Fruit fly (Drosophila melanogaster) whole organism, embryonic: ENCODE data around the gene Rab30.
A peak's percentile ranks its signal among the peaks of the same experiment; 100 is the strongest.

Source experiments
- ATbp ChIP-seq: fragments of 200-800 bp; sonication (Bioruptor generic); optimal IDR thresholded peaks from 2 replicates; lab custom pipeline; 2017; ENCODE audit warnings: missing biosample characterization, mild to moderate bottlenecking, missing genetic modification characterization, missing genetic modification reagents
- Antp ChIP-seq: fragments of 200-800 bp; sonication (Bioruptor generic); optimal IDR thresholded peaks from 3 replicates; lab custom pipeline; 2016; ENCODE audit warnings: missing biosample characterization, missing genetic modification characterization
- CG10959 ChIP-seq: fragments of 200-800 bp; sonication (Bioruptor generic); IDR thresholded peaks from 2 replicates; pipeline ENCODE4 v1.3.6; 2022; ENCODE audit warnings: missing biosample characterization, missing genetic modification characterization
- CG11560 ChIP-seq: fragments of 200-800 bp; sonication (Bioruptor generic); IDR thresholded peaks from 3 replicates; pipeline ENCODE4 v1.3.6; 2022; ENCODE audit warnings: missing biosample characterization, missing genetic modification characterization
- CG11695 ChIP-seq: fragments of 200-800 bp; sonication (Bioruptor generic); IDR thresholded peaks from 3 replicates; pipeline ENCODE4 v1.3.6; 2022; ENCODE audit warnings: missing biosample characterization, missing genetic modification characterization
- CG12219 ChIP-seq: fragments of 200-800 bp; sonication (Bioruptor generic); optimal IDR thresholded peaks from 3 replicates; lab custom pipeline; 2018; ENCODE audit warnings: missing biosample characterization, mild to moderate bottlenecking, missing genetic modification characterization
- CG12391 ChIP-seq: fragments of 200-800 bp; sonication (Bioruptor generic); optimal IDR thresholded peaks from 3 replicates; lab custom pipeline; 2018; ENCODE audit warnings: missing biosample characterization, mild to moderate bottlenecking, missing genetic modification characterization, moderate library complexity
- CG12942 ChIP-seq: fragments of 200-800 bp; sonication (Bioruptor generic); optimal IDR thresholded peaks from 3 replicates; lab custom pipeline; 2016; ENCODE audit warnings: missing biosample characterization, missing genetic modification characterization
- CG13287 ChIP-seq: fragments of 200-800 bp; sonication (Bioruptor generic); IDR thresholded peaks from 2 replicates; pipeline ENCODE4 v1.3.6; 2022; ENCODE audit warnings: missing biosample characterization, missing genetic modification characterization; ENCODE audit not compliant: partially characterized antibody
- CG14050 ChIP-seq: fragments of 200-800 bp; sonication (Bioruptor generic); IDR thresholded peaks from 3 replicates; pipeline ENCODE4 v1.3.6; 2022; ENCODE audit warnings: missing biosample characterization, missing genetic modification characterization
- CG18262 ChIP-seq: fragments of 200-800 bp; optimal IDR thresholded peaks from 3 replicates; lab custom pipeline; 2019; ENCODE audit warnings: missing biosample characterization, mild to moderate bottlenecking, missing genetic modification characterization, moderate library complexity
- CG2678 ChIP-seq: fragments of 200-800 bp; sonication (Bioruptor generic); optimal IDR thresholded peaks from 3 replicates; lab custom pipeline; 2019; ENCODE audit warnings: missing biosample characterization, mild to moderate bottlenecking, missing genetic modification characterization, moderate library complexity
- CG43689 ChIP-seq: fragments of 200-800 bp; sonication (Bioruptor generic); IDR thresholded peaks from 2 replicates; pipeline ENCODE4 v1.3.6; 2022; ENCODE audit warnings: missing biosample characterization, missing genetic modification characterization
- CG4730 ChIP-seq: fragments of 200-800 bp; sonication (Bioruptor generic); IDR thresholded peaks from 2 replicates; pipeline ENCODE4 v1.3.6; 2022; ENCODE audit warnings: missing biosample characterization, missing genetic modification characterization
- CG7271 ChIP-seq: fragments of 200-800 bp; sonication (Bioruptor generic); optimal IDR thresholded peaks from 2 replicates; lab custom pipeline; 2018; ENCODE audit warnings: missing biosample characterization, mild to moderate bottlenecking, missing genetic modification characterization, moderate library complexity
- CG8290 ChIP-seq, 3 experiments: fragments of 200-800 bp; sonication (Bioruptor generic); optimal IDR thresholded peaks; 2 replicates each; lab custom pipeline; 2016 to 2019; ENCODE audit warnings: missing biosample characterization in 3 of 3, missing genetic modification characterization in 3 of 3, mild to moderate bottlenecking in 2 of 3, moderate library complexity in 1 of 3
- CG9727 ChIP-seq: fragments of 200-800 bp; sonication (Bioruptor generic); optimal IDR thresholded peaks from 3 replicates; lab custom pipeline; 2017; ENCODE audit warnings: missing biosample characterization, mild to moderate bottlenecking, missing genetic modification characterization
- CG9876 ChIP-seq: fragments of 200-800 bp; sonication (Bioruptor generic); optimal IDR thresholded peaks from 2 replicates; lab custom pipeline; 2016; ENCODE audit warnings: missing biosample characterization, missing genetic modification characterization
- Fer1 ChIP-seq: fragments of 200-800 bp; sonication (Bioruptor generic); optimal IDR thresholded peaks from 2 replicates; lab custom pipeline; 2017; ENCODE audit warnings: missing biosample characterization, mild to moderate bottlenecking, missing genetic modification characterization
- Lhr ChIP-seq: fragments of 200-800 bp; sonication (Bioruptor generic); optimal IDR thresholded peaks from 3 replicates; lab custom pipeline; 2017; ENCODE audit warnings: mild to moderate bottlenecking, missing biosample characterization, missing genetic modification reagents, missing genetic modification characterization
- MBD-R2 ChIP-seq: fragments of 200-800 bp; sonication (Bioruptor generic); IDR thresholded peaks from 2 replicates; pipeline ENCODE4 v1.3.6; 2022; ENCODE audit warnings: missing biosample characterization, missing genetic modification characterization
- Nf-YA ChIP-seq: fragments of 200-800 bp; sonication (Bioruptor generic); IDR thresholded peaks from 2 replicates; pipeline ENCODE4 v1.3.6; 2022; ENCODE audit warnings: missing biosample characterization, missing genetic modification characterization
- Oaz ChIP-seq: fragments of 200-800 bp; sonication (Bioruptor generic); IDR thresholded peaks from 2 replicates; pipeline ENCODE4 v1.3.6; 2022; ENCODE audit warnings: missing biosample characterization, missing genetic modification characterization
- Pdp1 ChIP-seq, 2 experiments: fragments of 200-800 bp; sonication (Bioruptor generic); optimal IDR thresholded peaks; 3 replicates each; lab custom pipeline; 2016; ENCODE audit warnings: missing biosample characterization in 2 of 2, missing genetic modification characterization in 2 of 2, mild to moderate bottlenecking in 1 of 2, moderate library complexity in 1 of 2
- Rfx ChIP-seq: fragments of 200-800 bp; sonication (Bioruptor generic); IDR thresholded peaks from 2 replicates; pipeline ENCODE4 v1.3.6; 2022; ENCODE audit warnings: missing biosample characterization, missing genetic modification characterization
- Xbp1 ChIP-seq: fragments of 200-800 bp; sonication (Bioruptor generic); optimal IDR thresholded peaks from 3 replicates; lab custom pipeline; 2016; ENCODE audit warnings: missing biosample characterization, mild to moderate bottlenecking, missing genetic modification characterization
- ase ChIP-seq: fragments of 200-800 bp; sonication (Bioruptor generic); IDR thresholded peaks from 3 replicates; pipeline ENCODE4 v1.3.6; 2022; ENCODE audit warnings: missing biosample characterization, missing genetic modification characterization
- ato ChIP-seq: fragments of 200-800 bp; sonication (Bioruptor generic); IDR thresholded peaks from 2 replicates; pipeline ENCODE4 v1.3.6; 2022; ENCODE audit warnings: missing biosample characterization, missing genetic modification characterization; ENCODE audit not compliant: partially characterized antibody
- chinmo ChIP-seq: fragments of 200-800 bp; sonication (Bioruptor generic); IDR thresholded peaks from 4 replicates; pipeline ENCODE4 v1.3.6; 2022; ENCODE audit warnings: missing biosample characterization, missing genetic modification characterization; ENCODE audit not compliant: partially characterized antibody
- danr ChIP-seq: fragments of 200-800 bp; sonication (Bioruptor generic); IDR thresholded peaks from 2 replicates; pipeline ENCODE4 v1.3.6; 2022; ENCODE audit warnings: missing biosample characterization, missing genetic modification characterization
- en ChIP-seq: fragments of 200-800 bp; sonication (Bioruptor generic); optimal IDR thresholded peaks from 2 replicates; lab custom pipeline; 2016; ENCODE audit warnings: missing biosample characterization, missing genetic modification characterization
- eve ChIP-seq, 2 experiments: fragments of >200 bp; optimal IDR thresholded peaks; 2 replicates each; lab custom pipeline; 2017; ENCODE audit warnings: missing biosample characterization in 2 of 2, missing genetic modification characterization in 2 of 2
- fu2 ChIP-seq: fragments of 200-800 bp; sonication (Bioruptor generic); optimal IDR thresholded peaks from 2 replicates; lab custom pipeline; 2016; ENCODE audit warnings: missing biosample characterization, missing genetic modification characterization
- jing ChIP-seq: fragments of 200-800 bp; sonication (Bioruptor generic); optimal IDR thresholded peaks from 2 replicates; lab custom pipeline; 2018; ENCODE audit warnings: missing biosample characterization, mild to moderate bottlenecking, missing genetic modification characterization
- ken ChIP-seq: fragments of 200-800 bp; sonication (Bioruptor generic); IDR thresholded peaks from 3 replicates; pipeline ENCODE4 v1.3.6; 2022; ENCODE audit warnings: missing biosample characterization, missing genetic modification characterization
- lov ChIP-seq, 2 experiments: fragments of 200-800 bp in 1 of 2; fragments of >200 bp in 1 of 2; sonication (Bioruptor generic) in 1 of 2; IDR thresholded peaks in 1 of 2; optimal IDR thresholded peaks in 1 of 2; 2 replicates in 1 of 2; 3 replicates in 1 of 2; pipeline versions ENCODE4 v1.3.6 to Lab custom; 2017 to 2022; ENCODE audit warnings: missing biosample characterization in 1 of 2, missing genetic modification characterization in 1 of 2
- nerfin-1 ChIP-seq: fragments of 200-800 bp; sonication (Bioruptor generic); optimal IDR thresholded peaks from 3 replicates; lab custom pipeline; 2019; ENCODE audit warnings: missing biosample characterization, mild to moderate bottlenecking, missing genetic modification characterization, moderate library complexity
- nerfin-2 ChIP-seq: fragments of 200-800 bp; sonication (Bioruptor generic); IDR thresholded peaks from 2 replicates; pipeline ENCODE4 v1.3.6; 2022; ENCODE audit warnings: missing biosample characterization, missing genetic modification characterization; ENCODE audit not compliant: partially characterized antibody
- run ChIP-seq: fragments of 200-800 bp; sonication (Bioruptor generic); optimal IDR thresholded peaks from 3 replicates; lab custom pipeline; 2018; ENCODE audit warnings: missing biosample characterization, mild to moderate bottlenecking, missing genetic modification characterization
- sisA ChIP-seq: fragments of 200-800 bp; sonication (Bioruptor generic); IDR thresholded peaks from 2 replicates; pipeline ENCODE4 v1.3.6; 2022; ENCODE audit warnings: missing biosample characterization, missing genetic modification characterization
- sug ChIP-seq: fragments of 200-800 bp; optimal IDR thresholded peaks from 2 replicates; lab custom pipeline; 2019; ENCODE audit warnings: missing biosample characterization, mild to moderate bottlenecking, missing genetic modification characterization, moderate library complexity
- tin ChIP-seq: fragments of 200-800 bp; sonication (Bioruptor generic); optimal IDR thresholded peaks from 3 replicates; lab custom pipeline; 2016; ENCODE audit warnings: missing biosample characterization, missing genetic modification characterization
- trh ChIP-seq: fragments of 200-800 bp; sonication (Bioruptor generic); optimal IDR thresholded peaks from 2 replicates; lab custom pipeline; 2016; ENCODE audit warnings: missing biosample characterization, missing genetic modification characterization
- twi ChIP-seq: fragments of 200-800 bp; optimal IDR thresholded peaks from 2 replicates; lab custom pipeline; 2019; ENCODE audit warnings: missing biosample characterization, mild to moderate bottlenecking, missing genetic modification characterization, moderate library complexity
- vnd ChIP-seq: fragments of 200-800 bp; sonication (Bioruptor generic); IDR thresholded peaks from 3 replicates; pipeline ENCODE4 v1.3.6; 2022; ENCODE audit warnings: missing biosample characterization, missing genetic modification characterization; ENCODE audit not compliant: partially characterized antibody
- wek ChIP-seq: fragments of 200-800 bp; sonication (Bioruptor generic); optimal IDR thresholded peaks from 3 replicates; lab custom pipeline; 2018; ENCODE audit warnings: missing biosample characterization, mild to moderate bottlenecking, missing genetic modification characterization, moderate library complexity
- z ChIP-seq: fragments of 200-800 bp; sonication (Bioruptor generic); IDR thresholded peaks from 3 replicates; pipeline ENCODE4 v1.3.6; 2022; ENCODE audit warnings: missing biosample characterization, missing genetic modification characterization
- zfh2 ChIP-seq: fragments of 200-800 bp; sonication (Bioruptor generic); optimal IDR thresholded peaks from 2 replicates; lab custom pipeline; 2016; ENCODE audit warnings: missing biosample characterization, missing genetic modification characterization

Rab30 gene

dm6 chr2L:7043039-7043905 is 10.9 kb upstream of the Rab30 start (continued):
- TF ChIP-seq wek (GFP tag; lab: Kevin White, UChicago) = peak; percentile 41
- TF ChIP-seq Lhr (GFP tag; lab: Kevin White, UChicago) = peak; percentile 38
- TF ChIP-seq Nf-YA (GFP tag; lab: Robert Waterston, UW) = no peak
- TF ChIP-seq nerfin-1 (tag; lab: Kevin White, UChicago) = peak; percentile 41
- peak; percentile 65 for TF ChIP-seq z (GFP tag; lab: Robert Waterston, UW)
- no peak for TF ChIP-seq tin (GFP tag; lab: Kevin White, UChicago)
- TF ChIP-seq CG12942 (GFP tag; lab: Kevin White, UChicago) = peak; percentile 2
- no peak for TF ChIP-seq CG43689 (GFP tag; lab: Robert Waterston, UW)
- TF ChIP-seq CG7271 (tag; lab: Kevin White, UChicago) = no peak
- TF ChIP-seq CG11560 (tag; lab: Robert Waterston, UW) = no peak
- TF ChIP-seq eve (GFP tag; optimal IDR thresholded peaks at IDR 0.05; lab: Kevin White, UChicago) = no peak
- peak; percentile 52; the same call in 2 of the 3 replicates for TF ChIP-seq ken (GFP tag; lab: Robert Waterston, UW)
- TF ChIP-seq CG13287 (GFP tag; lab: Robert Waterston, UW) = no peak
- TF ChIP-seq CG9876 (GFP tag; lab: Kevin White, UChicago) = no peak
- TF ChIP-seq Oaz (GFP tag; lab: Robert Waterston, UW) = no peak
- peak; percentile 7 to 94 for TF ChIP-seq Pdp1 (GFP tag; optimal IDR thresholded peaks at IDR 0.05; lab: Kevin White, UChicago)
- no peak for TF ChIP-seq nerfin-2 (GFP tag; lab: Robert Waterston, UW)
- no peak for TF ChIP-seq CG8290 (GFP tag; optimal IDR thresholded peaks at IDR 0.05; lab: Kevin White, UChicago)
- TF ChIP-seq CG8290 (tag; optimal IDR thresholded peaks at IDR 0.05; lab: Kevin White, UChicago) = peak in 1 of 2 experiments; percentile 28
- TF ChIP-seq CG4730 (GFP tag; lab: Robert Waterston, UW) = no peak
- no peak for TF ChIP-seq en
- no peak for TF ChIP-seq zfh2 (GFP tag; lab: Kevin White, UChicago)
- no peak for TF ChIP-seq trh (GFP tag; lab: Kevin White, UChicago)
- TF ChIP-seq run = no peak
- TF ChIP-seq CG10959 (GFP tag; lab: Robert Waterston, UW) = no peak
- TF ChIP-seq ATbp = peak; percentile 80
- no peak for TF ChIP-seq CG11695 (GFP tag; lab: Robert Waterston, UW)
- TF ChIP-seq CG12391 (tag; lab: Kevin White, UChicago) = no peak
- TF ChIP-seq Fer1 (GFP tag; lab: Kevin White, UChicago) = no peak
- TF ChIP-seq jing (GFP tag; lab: Kevin White, UChicago) = no peak
- TF ChIP-seq CG2678 (tag; lab: Kevin White, UChicago) = peak; percentile 45
- no peak for TF ChIP-seq fu2 (GFP tag; lab: Kevin White, UChicago)
- TF ChIP-seq twi (tag; lab: Kevin White, UChicago) = peak; percentile 89
- TF ChIP-seq CG12219 (GFP tag; lab: Kevin White, UChicago) = peak; percentile 47
- TF ChIP-seq ato = no peak
- TF ChIP-seq vnd (GFP tag; lab: Robert Waterston, UW) = no peak
- TF ChIP-seq CG14050 (GFP tag; lab: Robert Waterston, UW) = no peak
- no peak for TF ChIP-seq sug (tag; lab: Kevin White, UChicago)
- no peak for TF ChIP-seq danr (GFP tag; lab: Robert Waterston, UW)
- peak; percentile 40; the same call in 1 of the 2 replicates for TF ChIP-seq Rfx (GFP tag; lab: Robert Waterston, UW)
- TF ChIP-seq lov (optimal IDR thresholded peaks at IDR 0.05; lab: Kevin White, UChicago) = no peak
- peak; percentile 81; the same call in 1 of the 3 replicates for TF ChIP-seq lov (GFP tag; IDR thresholded peaks at IDR 0.05; lab: Robert Waterston, UW)
- TF ChIP-seq MBD-R2 (GFP tag; lab: Robert Waterston, UW) = 0 out of 2 replicates have a peak, but pooled peaks have one; percentile 6
- no peak for TF ChIP-seq sisA (GFP tag; lab: Robert Waterston, UW)
- TF ChIP-seq Antp = no peak
- TF ChIP-seq ase = no peak
- TF ChIP-seq chinmo (GFP tag; lab: Robert Waterston, UW) = peak; percentile 85; the same call in 2 of the 4 replicates
- peak; percentile 13 for TF ChIP-seq CG9727
- no peak for TF ChIP-seq Xbp1 (GFP tag; lab: Kevin White, UChicago)
- TF ChIP-seq CG18262 (tag; lab: Kevin White, UChicago) = peak; percentile 47
